Worm (Caenorhabditis elegans) whole organism, L1 larva: ENCODE data around the gene golg-2.

Experiments used
- C16A3.4 ChIP-seq: fragments of 150-350 bp; optimal IDR thresholded peaks from 2 replicates; lab custom pipeline; 2014; ENCODE audit warnings: missing biosample characterization, missing genetic modification characterization
- C34B4.2 ChIP-seq: sonication (generic microtip); optimal IDR thresholded peaks from 2 replicates; lab custom pipeline; 2017; ENCODE audit warnings: mild to moderate bottlenecking, missing genetic modification characterization, missing compliant biosample characterization
- Y116A8C.19 ChIP-seq: sonication (generic microtip); optimal IDR thresholded peaks from 2 replicates; lab custom pipeline; 2016; ENCODE audit warnings: missing compliant biosample characterization, missing genetic modification characterization, borderline replicate concordance
- aha-1 ChIP-seq: fragments of 150-350 bp; optimal IDR thresholded peaks from 2 replicates; lab custom pipeline; 2014; ENCODE audit warnings: missing biosample characterization, missing genetic modification characterization
- aly-2 ChIP-seq: fragments of 150-350 bp; optimal IDR thresholded peaks from 2 replicates; lab custom pipeline; 2014; ENCODE audit warnings: missing biosample characterization, missing genetic modification characterization
- ama-1 ChIP-seq: fragments of 150-350 bp; optimal IDR thresholded peaks from 2 replicates; lab custom pipeline; 2014
- ceh-82 ChIP-seq, 3 experiments: fragments of 150-350 bp in 1 of 3; sonication (generic microtip) in 2 of 3; optimal IDR thresholded peaks; 2 replicates each; lab custom pipeline; 2014 to 2017; ENCODE audit warnings: missing biosample characterization in 3 of 3, missing genetic modification characterization in 3 of 3
- ceh-88 ChIP-seq: fragments of 200-800 bp; sonication (Bioruptor generic); IDR thresholded peaks from 2 replicates; pipeline ENCODE4 v1.3.6; 2022; ENCODE audit warnings: missing genetic modification characterization, missing compliant biosample characterization
- ces-1 ChIP-seq: fragments of 150-350 bp; optimal IDR thresholded peaks from 2 replicates; lab custom pipeline; 2014; ENCODE audit warnings: missing biosample characterization, missing genetic modification reagents, missing genetic modification characterization
- dpl-1 ChIP-seq, 3 experiments: fragments of 150-350 bp in 2 of 3; sonication (generic microtip) in 1 of 3; optimal IDR thresholded peaks; 2 replicates each; lab custom pipeline; 2014 to 2017; ENCODE audit warnings: missing biosample characterization in 3 of 3, missing genetic modification characterization in 3 of 3, missing genetic modification reagents in 3 of 3
- efl-1 ChIP-seq, 4 experiments: fragments of 150-350 bp; optimal IDR thresholded peaks in 3 of 4; peaks in 1 of 4; 1 replicate in 1 of 4; 2 replicates in 3 of 4; lab custom pipeline; 2014; ENCODE audit warnings: missing biosample characterization in 2 of 4, missing genetic modification characterization in 2 of 4, missing genetic modification reagents in 2 of 4
- egl-13 ChIP-seq: sonication (generic microtip); optimal IDR thresholded peaks from 2 replicates; lab custom pipeline; 2016; ENCODE audit warnings: missing genotype, missing genetic modification reagents, missing genetic modification characterization, missing compliant biosample characterization
- egl-27 ChIP-seq, 2 experiments: fragments of 150-350 bp in 1 of 2; sonication (generic microtip); optimal IDR thresholded peaks; 3 replicates each; lab custom pipeline; 2017 to 2018; ENCODE audit warnings: missing biosample characterization in 2 of 2, missing genetic modification characterization in 2 of 2, missing genetic modification reagents in 2 of 2
- elt-2 ChIP-seq: sonication (generic microtip); optimal IDR thresholded peaks from 2 replicates; lab custom pipeline; 2016; ENCODE audit warnings: missing genetic modification characterization, mild to moderate bottlenecking, inconsistent platforms, missing compliant biosample characterization, missing genetic modification reagents
- elt-3 ChIP-seq, 6 experiments: fragments of 150-350 bp in 1 of 6; sonication (generic microtip); optimal IDR thresholded peaks; 2 replicates each; lab custom pipeline; 2017 to 2018; ENCODE audit warnings: missing biosample characterization in 6 of 6, missing genetic modification characterization in 6 of 6, inconsistent platforms in 1 of 6
- ets-5 ChIP-seq: fragments of 200-800 bp; sonication (Bioruptor generic); IDR thresholded peaks from 2 replicates; pipeline ENCODE4 v1.3.6; 2022; ENCODE audit warnings: missing genetic modification characterization, missing compliant biosample characterization
- fkh-4 ChIP-seq: sonication (generic microtip); optimal IDR thresholded peaks from 2 replicates; lab custom pipeline; 2016; ENCODE audit warnings: missing compliant biosample characterization, missing genetic modification characterization, borderline replicate concordance
- hlh-17 ChIP-seq: fragments of 200-800 bp; sonication (Bioruptor generic); optimal IDR thresholded peaks from 2 replicates; lab custom pipeline; 2018; ENCODE audit warnings: missing genetic modification characterization, mild to moderate bottlenecking, missing compliant biosample characterization, moderate library complexity, borderline replicate concordance
- hlh-4 ChIP-seq: sonication (generic microtip); optimal IDR thresholded peaks from 2 replicates; lab custom pipeline; 2016; ENCODE audit warnings: mild to moderate bottlenecking, missing genetic modification characterization, missing compliant biosample characterization
- hpl-2 ChIP-seq: fragments of 150-350 bp; optimal IDR thresholded peaks from 2 replicates; lab custom pipeline; 2014; ENCODE audit warnings: missing biosample characterization, missing genetic modification reagents, missing genetic modification characterization
- isw-1 ChIP-seq: fragments of 200-800 bp; sonication (Bioruptor generic); IDR thresholded peaks from 2 replicates; pipeline ENCODE4 v1.3.6; 2022; ENCODE audit warnings: missing genetic modification characterization, missing compliant biosample characterization
- jun-1 ChIP-seq: fragments of 150-350 bp; optimal IDR thresholded peaks from 2 replicates; lab custom pipeline; 2014; ENCODE audit warnings: missing biosample characterization, missing genetic modification reagents, missing genetic modification characterization
- lin-13 ChIP-seq: fragments of 150-350 bp; optimal IDR thresholded peaks from 2 replicates; lab custom pipeline; 2014; ENCODE audit warnings: missing biosample characterization, missing genetic modification reagents, missing genetic modification characterization
- lin-14 ChIP-seq: fragments of 200-800 bp; sonication (Bioruptor generic); optimal IDR thresholded peaks from 2 replicates; lab custom pipeline; 2018; ENCODE audit warnings: mild to moderate bottlenecking, missing genetic modification characterization, moderate library complexity, missing compliant biosample characterization
- lin-39 ChIP-seq: fragments of 150-350 bp; optimal IDR thresholded peaks from 2 replicates; lab custom pipeline; 2014; ENCODE audit warnings: missing biosample characterization, missing genetic modification reagents, missing genetic modification characterization
- lir-3 ChIP-seq: sonication (generic microtip); optimal IDR thresholded peaks from 2 replicates; lab custom pipeline; 2016; ENCODE audit warnings: mild to moderate bottlenecking, missing genetic modification characterization, moderate library complexity, missing compliant biosample characterization; ENCODE audit not compliant: poor library complexity
- mab-9 ChIP-seq: fragments of 200-800 bp; sonication (Bioruptor generic); IDR thresholded peaks from 2 replicates; pipeline ENCODE4 v1.3.6; 2022; ENCODE audit warnings: missing genetic modification reagents, missing genetic modification characterization, missing compliant biosample characterization
- mef-2 ChIP-seq: fragments of 150-350 bp; optimal IDR thresholded peaks from 2 replicates; lab custom pipeline; 2014; ENCODE audit warnings: missing biosample characterization, missing genetic modification characterization
- mep-1 ChIP-seq: fragments of 150-350 bp; optimal IDR thresholded peaks from 2 replicates; lab custom pipeline; 2014; ENCODE audit warnings: missing biosample characterization, missing genetic modification characterization
- nhr-11 ChIP-seq: fragments of 150-350 bp; optimal IDR thresholded peaks from 2 replicates; lab custom pipeline; 2014; ENCODE audit warnings: missing biosample characterization, missing genetic modification characterization
- nhr-19 ChIP-seq: fragments of 200-800 bp; sonication (Bioruptor generic); conservative IDR thresholded peaks from 2 replicates; pipeline ENCODE4 v1.3.6; 2022; ENCODE audit warnings: missing genetic modification characterization, missing compliant biosample characterization
- nhr-237 ChIP-seq: fragments of 150-350 bp; optimal IDR thresholded peaks from 2 replicates; lab custom pipeline; 2014; ENCODE audit warnings: missing biosample characterization, missing genetic modification characterization
- nhr-28 ChIP-seq: fragments of 150-350 bp; optimal IDR thresholded peaks from 2 replicates; lab custom pipeline; 2014; ENCODE audit warnings: missing biosample characterization, missing genetic modification characterization
- nhr-76 ChIP-seq: sonication (generic microtip); optimal IDR thresholded peaks from 2 replicates; lab custom pipeline; 2017; ENCODE audit warnings: missing biosample characterization, missing genetic modification characterization
- nhr-84 ChIP-seq: sonication (generic microtip); optimal IDR thresholded peaks from 2 replicates; lab custom pipeline; 2017; ENCODE audit warnings: missing biosample characterization, missing genetic modification characterization
- pag-3 ChIP-seq: sonication (generic microtip); optimal IDR thresholded peaks from 2 replicates; lab custom pipeline; 2017; ENCODE audit warnings: missing genetic modification characterization, mild to moderate bottlenecking, missing compliant biosample characterization, antibody characterized with exemption, borderline replicate concordance; ENCODE audit not compliant: insufficient read depth
- pax-3 ChIP-seq: fragments of 200-800 bp; sonication (Bioruptor generic); optimal IDR thresholded peaks from 2 replicates; lab custom pipeline; 2018; ENCODE audit warnings: mild to moderate bottlenecking, missing genetic modification characterization, moderate library complexity, missing compliant biosample characterization
- pqm-1 ChIP-seq: sonication (generic microtip); optimal IDR thresholded peaks from 3 replicates; lab custom pipeline; 2017; ENCODE audit warnings: missing biosample characterization, missing genetic modification characterization
- skn-1 ChIP-seq: fragments of 150-350 bp; optimal IDR thresholded peaks from 2 replicates; lab custom pipeline; 2014; ENCODE audit warnings: missing biosample characterization, missing genetic modification characterization
- snpc-4 ChIP-seq: fragments of 150-350 bp; optimal IDR thresholded peaks from 2 replicates; lab custom pipeline; 2014; ENCODE audit warnings: missing biosample characterization, missing genetic modification characterization
- sox-4 ChIP-seq: sonication (generic microtip); optimal IDR thresholded peaks from 2 replicates; lab custom pipeline; 2016; ENCODE audit warnings: missing genetic modification characterization, missing compliant biosample characterization
- sup-37 ChIP-seq: fragments of 200-800 bp; sonication (Bioruptor generic); optimal IDR thresholded peaks from 2 replicates; lab custom pipeline; 2018; ENCODE audit warnings: mild to moderate bottlenecking, missing genetic modification characterization, missing compliant biosample characterization
- swsn-7 ChIP-seq: sonication (generic microtip); optimal IDR thresholded peaks from 2 replicates; lab custom pipeline; 2016; ENCODE audit warnings: missing genetic modification characterization, missing compliant biosample characterization
- unc-130 ChIP-seq: fragments of 150-350 bp; optimal IDR thresholded peaks from 2 replicates; lab custom pipeline; 2017; ENCODE audit warnings: missing biosample characterization, missing genetic modification characterization, inconsistent platforms
- unc-30 ChIP-seq: sonication (generic microtip); optimal IDR thresholded peaks from 2 replicates; lab custom pipeline; 2017; ENCODE audit warnings: missing biosample characterization, missing genetic modification characterization
- unc-98 ChIP-seq: fragments of 200-800 bp; sonication (Bioruptor generic); IDR thresholded peaks from 2 replicates; pipeline ENCODE4 v1.3.6; 2022; ENCODE audit warnings: missing genetic modification characterization, missing compliant biosample characterization
- vab-15 ChIP-seq: sonication (generic microtip); optimal IDR thresholded peaks from 2 replicates; lab custom pipeline; 2017; ENCODE audit warnings: missing genotype, mild to moderate bottlenecking, missing genetic modification characterization, missing compliant biosample characterization
- xbp-1 ChIP-seq: sonication (generic microtip); optimal IDR thresholded peaks from 2 replicates; lab custom pipeline; 2016; ENCODE audit warnings: missing genetic modification characterization, missing compliant biosample characterization
- zag-1 ChIP-seq: fragments of 150-350 bp; optimal IDR thresholded peaks from 2 replicates; lab custom pipeline; 2014; ENCODE audit warnings: missing biosample characterization, missing genetic modification characterization
- ztf-11 ChIP-seq, 2 experiments: sonication (generic microtip); optimal IDR thresholded peaks; 2 replicates each; lab custom pipeline; 2016 to 2017; ENCODE audit warnings: missing genetic modification characterization in 2 of 2, missing biosample characterization in 1 of 2, missing compliant biosample characterization in 1 of 2

Gene golg-2

ce11 chrII:5057315-5057714 is 17.4 kb upstream of the golg-2 start (continued):
- no peak for TF ChIP-seq ceh-88 (GFP tag; lab: Robert Waterston, UW)
- TF ChIP-seq mef-2 (tag; lab: Kevin White, UChicago), result no peak
- peak; percentile 76 for TF ChIP-seq nhr-19 (GFP tag; lab: Robert Waterston, UW)
- TF ChIP-seq mab-9 (GFP tag; lab: Robert Waterston, UW), result 0 out of 2 replicates have a peak, but pooled peaks have one; percentile 43
- no peak for TF ChIP-seq aha-1 (tag; lab: Kevin White, UChicago)
- TF ChIP-seq unc-30 (tag; lab: Kevin White, UChicago), result no peak
- peak; percentile 49 for TF ChIP-seq xbp-1 (tag; lab: Kevin White, UChicago)
- peak; percentile 31 to 47 (median 44) for TF ChIP-seq dpl-1 (GFP tag; optimal IDR thresholded peaks at IDR 0.05; lab: Kevin White, UChicago)
- TF ChIP-seq nhr-76 (tag; lab: Kevin White, UChicago), result no peak
- no peak for TF ChIP-seq ces-1 (GFP tag; lab: Kevin White, UChicago)
- TF ChIP-seq nhr-11, result no peak
- TF ChIP-seq pag-3 (tag; lab: Kevin White, UChicago), result no peak
- peak; percentile 59 for TF ChIP-seq swsn-7 (tag; lab: Kevin White, UChicago)
- TF ChIP-seq zag-1 (tag; lab: Kevin White, UChicago), result no peak
- no peak for TF ChIP-seq sup-37 (GFP tag; lab: Kevin White, UChicago)
- TF ChIP-seq lir-3, result peak; percentile 38
- TF ChIP-seq vab-15, result no peak
- no peak for TF ChIP-seq fkh-4 (tag; lab: Kevin White, UChicago)
- TF ChIP-seq snpc-4 (tag; lab: Kevin White, UChicago), result peak; percentile 98
- TF ChIP-seq unc-130 (tag; lab: Kevin White, UChicago), result peak; percentile 38
- no peak for TF ChIP-seq aly-2
- peak; percentile 53 for TF ChIP-seq lin-14 (GFP tag; lab: Kevin White, UChicago)
- no peak for TF ChIP-seq hlh-17 (GFP tag; lab: Kevin White, UChicago)
- no peak for TF ChIP-seq egl-27 (tag; optimal IDR thresholded peaks at IDR 0.05; lab: Kevin White, UChicago)
- TF ChIP-seq ztf-11 (tag; optimal IDR thresholded peaks at IDR 0.05; lab: Kevin White, UChicago), result no peak
- TF ChIP-seq pqm-1 (tag; lab: Kevin White, UChicago), result no peak
- TF ChIP-seq elt-3 (tag; optimal IDR thresholded peaks at IDR 0.05; lab: Kevin White, UChicago), result peak in 1 of 6 experiments; percentile 59
- TF ChIP-seq C16A3.4 (tag; lab: Kevin White, UChicago), result peak; percentile 44
- TF ChIP-seq ceh-82 (tag; optimal IDR thresholded peaks at IDR 0.05; lab: Kevin White, UChicago), result peak in 2 of 3 experiments; percentile 11
- TF ChIP-seq nhr-28 (tag; lab: Kevin White, UChicago), result no peak
- TF ChIP-seq C34B4.2 (tag; lab: Kevin White, UChicago), result no peak
- no peak for TF ChIP-seq hlh-4 (tag; lab: Kevin White, UChicago)
- TF ChIP-seq egl-13 (tag; lab: Kevin White, UChicago), result no peak
- TF ChIP-seq Y116A8C.19 (tag; lab: Kevin White, UChicago), result no peak
- TF ChIP-seq ama-1 (lab: Kevin White, UChicago), result no peak
- peak; percentile 41 to 67 for TF ChIP-seq efl-1 (optimal IDR thresholded peaks at IDR 0.05; lab: Kevin White, UChicago)
- peak; percentile 39 to 94 for TF ChIP-seq efl-1 (GFP tag; optimal IDR thresholded peaks at IDR 0.05 in 1 of 2; lab: Kevin White, UChicago)
- TF ChIP-seq mep-1 (tag; lab: Kevin White, UChicago), result peak; percentile 67
- peak; percentile 89 for TF ChIP-seq elt-2 (tag; lab: Kevin White, UChicago)
- TF ChIP-seq lin-13 (GFP tag; lab: Kevin White, UChicago), result peak; percentile 62
- TF ChIP-seq nhr-237 (tag; lab: Kevin White, UChicago), result no peak
- no peak for TF ChIP-seq unc-98
- TF ChIP-seq lin-39 (tag; lab: Kevin White, UChicago), result no peak
- TF ChIP-seq ets-5, result no peak
- TF ChIP-seq hpl-2 (GFP tag; lab: Kevin White, UChicago), result no peak
- TF ChIP-seq pax-3 (tag; lab: Kevin White, UChicago), result peak; percentile 29
- no peak for TF ChIP-seq jun-1 (tag; lab: Kevin White, UChicago)
- TF ChIP-seq isw-1 (GFP tag; lab: Robert Waterston, UW), result no peak; the same call in 1 of the 2 replicates
- peak; percentile 43 for TF ChIP-seq skn-1
- no peak for TF ChIP-seq nhr-84 (tag; lab: Kevin White, UChicago)
- TF ChIP-seq sox-4 (tag; lab: Kevin White, UChicago), result no peak
